Fruit fly (Drosophila melanogaster) whole organism, embryonic: ENCODE measurements around the gene CG5096.
A peak's percentile ranks its signal among the peaks of the same experiment; 100 is the strongest.

Experiments used
- Atf-2 ChIP-seq: fragments of 200-800 bp; sonication (Bioruptor generic); optimal IDR thresholded peaks from 2 replicates; lab custom pipeline; 2016; ENCODE audit warnings: missing biosample characterization, missing genetic modification characterization
- C15 ChIP-seq: fragments of 200-800 bp; sonication (Bioruptor generic); IDR thresholded peaks from 3 replicates; pipeline ENCODE4 v1.3.6; 2022; ENCODE audit warnings: missing biosample characterization, missing genetic modification characterization
- CG10366 ChIP-seq: fragments of 200-800 bp; sonication (Bioruptor generic); IDR thresholded peaks from 2 replicates; pipeline ENCODE4 v1.3.6; 2022; ENCODE audit warnings: missing biosample characterization, missing genetic modification characterization
- CG10431 ChIP-seq: fragments of 200-800 bp; sonication (Bioruptor generic); optimal IDR thresholded peaks from 3 replicates; lab custom pipeline; 2018; ENCODE audit warnings: missing biosample characterization, mild to moderate bottlenecking, missing genetic modification characterization
- CG11696 ChIP-seq: fragments of 200-800 bp; sonication (Bioruptor generic); IDR thresholded peaks from 2 replicates; pipeline ENCODE4 v1.3.6; 2022; ENCODE audit warnings: missing biosample characterization, missing genetic modification characterization
- CG12299 ChIP-seq: fragments of 200-800 bp; sonication (Bioruptor generic); optimal IDR thresholded peaks from 2 replicates; lab custom pipeline; 2018; ENCODE audit warnings: missing biosample characterization, mild to moderate bottlenecking, missing genetic modification characterization
- CG15269 ChIP-seq: fragments of 200-800 bp; sonication (Bioruptor generic); optimal IDR thresholded peaks from 2 replicates; lab custom pipeline; 2018; ENCODE audit warnings: missing biosample characterization, mild to moderate bottlenecking, missing genetic modification characterization, moderate library complexity
- CG16863 ChIP-seq: fragments of 200-800 bp; sonication (Bioruptor generic); optimal IDR thresholded peaks from 3 replicates; lab custom pipeline; 2016; ENCODE audit warnings: missing biosample characterization, missing genetic modification characterization
- CG1832 ChIP-seq: fragments of 200-800 bp; sonication (Bioruptor generic); optimal IDR thresholded peaks from 2 replicates; lab custom pipeline; 2017; ENCODE audit warnings: missing biosample characterization, mild to moderate bottlenecking, missing genetic modification characterization, inconsistent platforms
- CG30431 ChIP-seq: fragments of 200-800 bp; sonication (Bioruptor generic); optimal IDR thresholded peaks from 2 replicates; lab custom pipeline; 2017; ENCODE audit warnings: missing biosample characterization, missing genetic modification characterization
- CG3065 ChIP-seq: fragments of 200-800 bp; sonication (Bioruptor generic); optimal IDR thresholded peaks from 2 replicates; lab custom pipeline; 2016; ENCODE audit warnings: missing biosample characterization, missing genetic modification characterization
- CG31365 ChIP-seq: fragments of 200-800 bp; sonication (Bioruptor generic); optimal IDR thresholded peaks from 2 replicates; lab custom pipeline; 2018; ENCODE audit warnings: missing biosample characterization, mild to moderate bottlenecking, missing genetic modification characterization
- CG3847 ChIP-seq: fragments of 200-800 bp; sonication (Bioruptor generic); IDR thresholded peaks from 2 replicates; pipeline ENCODE4 v1.3.6; 2022; ENCODE audit warnings: missing biosample characterization, missing genetic modification characterization
- CG43689 ChIP-seq: fragments of 200-800 bp; sonication (Bioruptor generic); IDR thresholded peaks from 2 replicates; pipeline ENCODE4 v1.3.6; 2022; ENCODE audit warnings: missing biosample characterization, missing genetic modification characterization
- CG4424 ChIP-seq: fragments of 200-800 bp; sonication (Bioruptor generic); optimal IDR thresholded peaks from 3 replicates; lab custom pipeline; 2016; ENCODE audit warnings: missing biosample characterization, missing genetic modification characterization
- CG8359 ChIP-seq: fragments of 200-800 bp; sonication (Bioruptor generic); optimal IDR thresholded peaks from 2 replicates; lab custom pipeline; 2017; ENCODE audit warnings: missing biosample characterization, mild to moderate bottlenecking, missing genetic modification characterization, borderline replicate concordance
- CHES-1-like ChIP-seq: fragments of 200-800 bp; sonication (Bioruptor generic); optimal IDR thresholded peaks from 2 replicates; lab custom pipeline; 2016; ENCODE audit warnings: missing biosample characterization, missing genetic modification characterization
- Ets65A ChIP-seq: fragments of 200-800 bp; sonication (Bioruptor generic); peaks from one replicate; lab custom pipeline; 2016; ENCODE audit warnings: missing biosample characterization, missing genetic modification characterization
- GATAe ChIP-seq: fragments of 200-800 bp; sonication (Bioruptor generic); conservative IDR thresholded peaks from 2 replicates; pipeline ENCODE4 v1.3.6; 2022; ENCODE audit warnings: missing biosample characterization, missing genetic modification characterization
- Hey ChIP-seq: fragments of 200-800 bp; sonication (Bioruptor generic); optimal IDR thresholded peaks from 3 replicates; lab custom pipeline; 2018; ENCODE audit warnings: missing biosample characterization, mild to moderate bottlenecking, missing genetic modification characterization
- Jarid2 ChIP-seq: fragments of 200-800 bp; sonication (Bioruptor generic); optimal IDR thresholded peaks from 3 replicates; lab custom pipeline; 2017; ENCODE audit warnings: mild to moderate bottlenecking, missing biosample characterization, missing genetic modification reagents, missing genetic modification characterization
- Mrtf ChIP-seq: fragments of 200-800 bp; sonication (Bioruptor generic); IDR thresholded peaks from 3 replicates; pipeline ENCODE4 v1.3.6; 2022; ENCODE audit warnings: missing biosample characterization, missing genetic modification characterization
- NFAT ChIP-seq: fragments of 200-800 bp; sonication (Bioruptor generic); IDR thresholded peaks from 2 replicates; pipeline ENCODE4 v1.3.6; 2022; ENCODE audit warnings: missing biosample characterization, missing genetic modification characterization
- Oaz ChIP-seq: fragments of 200-800 bp; sonication (Bioruptor generic); IDR thresholded peaks from 2 replicates; pipeline ENCODE4 v1.3.6; 2022; ENCODE audit warnings: missing biosample characterization, missing genetic modification characterization
- Sry-β ChIP-seq: fragments of 200-800 bp; sonication (Bioruptor generic); optimal IDR thresholded peaks from 2 replicates; lab custom pipeline; 2018; ENCODE audit warnings: missing biosample characterization, mild to moderate bottlenecking, missing genetic modification characterization, moderate library complexity
- abd-A ChIP-seq: fragments of 200-800 bp; sonication (Bioruptor generic); optimal IDR thresholded peaks from 3 replicates; lab custom pipeline; 2019; ENCODE audit warnings: missing biosample characterization, mild to moderate bottlenecking, missing genetic modification characterization, moderate library complexity
- amos ChIP-seq: fragments of 200-800 bp; sonication (Bioruptor generic); IDR thresholded peaks from 2 replicates; pipeline ENCODE4 v1.3.6; 2022; ENCODE audit warnings: missing biosample characterization, missing genetic modification characterization; ENCODE audit not compliant: partially characterized antibody
- aop ChIP-seq: fragments of 200-800 bp; sonication (Bioruptor generic); IDR thresholded peaks from 2 replicates; pipeline ENCODE4 v1.3.6; 2022; ENCODE audit warnings: missing biosample characterization, missing genetic modification characterization
- ase ChIP-seq: fragments of 200-800 bp; sonication (Bioruptor generic); IDR thresholded peaks from 3 replicates; pipeline ENCODE4 v1.3.6; 2022; ENCODE audit warnings: missing biosample characterization, missing genetic modification characterization
- bowl ChIP-seq: fragments of 200-800 bp; sonication (Bioruptor generic); IDR thresholded peaks from 2 replicates; pipeline ENCODE4 v1.3.6; 2022; ENCODE audit warnings: missing biosample characterization, missing genetic modification characterization
- cad ChIP-seq: fragments of >200 bp; optimal IDR thresholded peaks from 2 replicates; lab custom pipeline; 2017; ENCODE audit warnings: missing biosample characterization, missing genetic modification characterization
- cas ChIP-seq: fragments of 200-800 bp; sonication (Bioruptor generic); IDR thresholded peaks from 2 replicates; pipeline ENCODE4 v1.3.6; 2022; ENCODE audit warnings: missing biosample characterization, missing genetic modification characterization
- chn ChIP-seq: fragments of 200-800 bp; sonication (Bioruptor generic); optimal IDR thresholded peaks from 2 replicates; lab custom pipeline; 2016; ENCODE audit warnings: missing biosample characterization, missing genetic modification characterization
- corto ChIP-seq: fragments of 200-800 bp; sonication (Bioruptor generic); optimal IDR thresholded peaks from 2 replicates; lab custom pipeline; 2016; ENCODE audit warnings: missing biosample characterization, mild to moderate bottlenecking, missing genetic modification characterization, moderate library complexity
- dimm ChIP-seq: fragments of 200-800 bp; sonication (Bioruptor generic); IDR thresholded peaks from 2 replicates; pipeline ENCODE4 v1.3.6; 2022; ENCODE audit warnings: missing biosample characterization, missing genetic modification characterization
- dysf ChIP-seq: fragments of 200-800 bp; sonication (Bioruptor generic); IDR thresholded peaks from 3 replicates; pipeline ENCODE4 v1.3.6; 2022; ENCODE audit warnings: missing biosample characterization, missing genetic modification characterization
- fu2 ChIP-seq: fragments of 200-800 bp; sonication (Bioruptor generic); optimal IDR thresholded peaks from 2 replicates; lab custom pipeline; 2016; ENCODE audit warnings: missing biosample characterization, missing genetic modification characterization
- gcm2 ChIP-seq: fragments of 200-800 bp; sonication (Bioruptor generic); optimal IDR thresholded peaks from 2 replicates; lab custom pipeline; 2016; ENCODE audit warnings: missing biosample characterization, missing genetic modification characterization
- ham ChIP-seq: fragments of 200-800 bp; sonication (Bioruptor generic); IDR thresholded peaks from 2 replicates; pipeline ENCODE4 v1.3.6; 2022; ENCODE audit warnings: missing biosample characterization, missing genetic modification characterization
- hb ChIP-seq: fragments of 200-800 bp; sonication (Bioruptor generic); IDR thresholded peaks from 3 replicates; pipeline ENCODE4 v1.3.6; 2022; ENCODE audit warnings: missing biosample characterization, missing genetic modification characterization; ENCODE audit not compliant: partially characterized antibody
- ind ChIP-seq: fragments of 200-800 bp; sonication (Bioruptor generic); optimal IDR thresholded peaks from 3 replicates; lab custom pipeline; 2016; ENCODE audit warnings: missing biosample characterization, missing genetic modification characterization
- kah ChIP-seq: fragments of 200-800 bp; sonication (Bioruptor generic); optimal IDR thresholded peaks from 2 replicates; lab custom pipeline; 2018; ENCODE audit warnings: missing biosample characterization, mild to moderate bottlenecking, missing genetic modification characterization
- lilli ChIP-seq: fragments of 200-800 bp; sonication (Bioruptor generic); optimal IDR thresholded peaks from 3 replicates; lab custom pipeline; 2016; ENCODE audit warnings: missing biosample characterization, missing genetic modification characterization
- mirr ChIP-seq: fragments of 200-800 bp; sonication (Bioruptor generic); optimal IDR thresholded peaks from 3 replicates; lab custom pipeline; 2018; ENCODE audit warnings: missing biosample characterization, mild to moderate bottlenecking, missing genetic modification characterization
- peb ChIP-seq: fragments of 200-800 bp; sonication (Bioruptor generic); IDR thresholded peaks from 2 replicates; pipeline ENCODE4 v1.3.6; 2022; ENCODE audit warnings: missing biosample characterization, missing genetic modification characterization
- pnt ChIP-seq: fragments of 200-800 bp; sonication (Bioruptor generic); optimal IDR thresholded peaks from 3 replicates; lab custom pipeline; 2016; ENCODE audit warnings: missing biosample characterization, missing genetic modification characterization
- pum ChIP-seq: fragments of 200-800 bp; sonication (Bioruptor generic); optimal IDR thresholded peaks from 2 replicates; lab custom pipeline; 2016; ENCODE audit warnings: missing biosample characterization, missing genetic modification characterization
- repo ChIP-seq: fragments of 200-800 bp; sonication (Bioruptor generic); optimal IDR thresholded peaks from 2 replicates; lab custom pipeline; 2016; ENCODE audit warnings: missing biosample characterization, missing genetic modification characterization
- schlank ChIP-seq: fragments of 200-800 bp; sonication (Bioruptor generic); optimal IDR thresholded peaks from 2 replicates; lab custom pipeline; 2018; ENCODE audit warnings: missing biosample characterization, mild to moderate bottlenecking, missing genetic modification characterization
- slp2 ChIP-seq: fragments of 200-800 bp; sonication (Bioruptor generic); optimal IDR thresholded peaks from 2 replicates; lab custom pipeline; 2016; ENCODE audit warnings: missing biosample characterization, missing genetic modification characterization
- z ChIP-seq: fragments of 200-800 bp; sonication (Bioruptor generic); IDR thresholded peaks from 3 replicates; pipeline ENCODE4 v1.3.6; 2022; ENCODE audit warnings: missing biosample characterization, missing genetic modification characterization

Gene CG5096

dm6 chr2L:10408122-10408576, 26.1 kb downstream of the CG5096 start, which contains the start of the genes Ip259 and RpS27A (continued):
- TF ChIP-seq corto (GFP tag; lab: Kevin White, UChicago) (no peak), gcm2 (GFP tag; lab: Kevin White, UChicago) (peak; percentile 10), CG10366 (GFP tag; lab: Robert Waterston, UW) (no peak; the same call in 1 of the 2 replicates), ham (GFP tag; lab: Robert Waterston, UW) (no peak), z (GFP tag; lab: Robert Waterston, UW) (no peak), aop (GFP tag; lab: Robert Waterston, UW) (no peak), Hey (tag; lab: Kevin White, UChicago) (no peak), chn (GFP tag; lab: Kevin White, UChicago) (peak; percentile 37), CG16863 (GFP tag; lab: Kevin White, UChicago) (peak; percentile 47), ind (no peak), hb (GFP tag; lab: Robert Waterston, UW) (no peak), Ets65A (GFP tag; lab: Kevin White, UChicago) (peak; percentile 98), kah (GFP tag; lab: Kevin White, UChicago) (peak; percentile 59), CG15269 (tag; lab: Kevin White, UChicago) (no peak), pum (GFP tag; lab: Kevin White, UChicago) (peak; percentile 30), cad (GFP tag; lab: Kevin White, UChicago) (no peak), peb (GFP tag; lab: Robert Waterston, UW) (no peak; the same call in 1 of the 2 replicates), NFAT (GFP tag; lab: Robert Waterston, UW) (no peak; the same call in 1 of the 2 replicates), pnt (GFP tag; lab: Kevin White, UChicago) (no peak), CG3065 (GFP tag; lab: Kevin White, UChicago) (peak; percentile 61), CHES-1-like (GFP tag; lab: Kevin White, UChicago) (peak; percentile 48), CG31365 (tag; lab: Kevin White, UChicago) (peak; percentile 42), schlank (peak; percentile 54), fu2 (GFP tag; lab: Kevin White, UChicago) (peak; percentile 69), CG8359 (peak; percentile 60), Atf-2 (peak; percentile 47), CG4424 (GFP tag; lab: Kevin White, UChicago) (peak; percentile 70), CG12299 (peak; percentile 64), lilli (peak; percentile 48), CG11696 (GFP tag; lab: Robert Waterston, UW) (no peak), ase (GFP tag; lab: Robert Waterston, UW) (peak; percentile 65; the same call in 2 of the 3 replicates), C15 (GFP tag; lab: Robert Waterston, UW) (peak; percentile 65; the same call in 2 of the 3 replicates), abd-A (tag; lab: Kevin White, UChicago) (no peak), Sry-β (GFP tag; lab: Kevin White, UChicago) (peak; percentile 53), amos (GFP tag; lab: Robert Waterston, UW) (peak; percentile 38; the same call in 1 of the 2 replicates), mirr (peak; percentile 79), dysf (GFP tag; lab: Robert Waterston, UW) (peak; percentile 77; the same call in 1 of the 3 replicates), GATAe (no peak), CG43689 (GFP tag; lab: Robert Waterston, UW) (no peak), CG10431 (GFP tag; lab: Kevin White, UChicago) (peak; percentile 63), Jarid2 (GFP tag; lab: Kevin White, UChicago) (no peak), dimm (GFP tag; lab: Robert Waterston, UW) (no peak), CG3847 (GFP tag; lab: Robert Waterston, UW) (peak; percentile 78), bowl (GFP tag; lab: Robert Waterston, UW) (peak; percentile 69; the same call in 1 of the 2 replicates), cas (GFP tag; lab: Robert Waterston, UW) (0 out of 2 replicates have a peak, but pooled peaks have one; percentile 35), CG1832 (GFP tag; lab: Kevin White, UChicago) (no peak), Mrtf (GFP tag; lab: Robert Waterston, UW) (no peak; the same call in 1 of the 3 replicates), Oaz (GFP tag; lab: Robert Waterston, UW) (0 out of 2 replicates have a peak, but pooled peaks have one; percentile 23), CG30431 (GFP tag; lab: Kevin White, UChicago) (peak; percentile 69), slp2 (GFP tag; lab: Kevin White, UChicago) (peak; percentile 83), repo (GFP tag; lab: Kevin White, UChicago) (peak; percentile 39)
